Worm (Caenorhabditis elegans): ENCODE measurements around the gene nlp-16.

DNA sequence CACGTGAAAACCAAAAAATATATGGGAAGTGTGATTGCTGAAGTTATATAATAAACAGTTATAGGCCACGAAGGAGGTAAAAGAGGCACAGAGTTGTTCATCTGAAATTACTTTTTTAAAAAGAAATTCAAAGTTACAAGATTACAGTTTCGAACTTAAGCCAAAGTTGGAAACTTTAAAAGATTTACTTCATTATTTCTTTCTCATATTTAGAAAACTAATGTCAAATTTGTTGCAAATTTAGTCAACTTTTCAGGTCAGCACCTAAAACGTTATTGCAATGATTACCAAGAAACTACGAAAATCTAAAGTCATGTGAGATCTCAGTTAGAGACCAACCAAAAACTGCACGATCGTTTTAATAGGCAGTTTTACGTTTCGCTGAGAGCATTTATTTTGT, 44.0 kb upstream of the nlp-16 start, which contains the start of gene srv-25:
- TF ChIP-seq mml-1 (tag; optimal IDR thresholded peaks at IDR 0.05) (no peak), unc-39 (tag; optimal IDR thresholded peaks at IDR 0.05) (no peak), R02D3.7 (tag; optimal IDR thresholded peaks at IDR 0.05) (no peak), ama-1 (optimal IDR thresholded peaks at IDR 0.05) (no peak), nhr-12 (tag; optimal IDR thresholded peaks at IDR 0.05) (no peak), skn-1 (tag; optimal IDR thresholded peaks at IDR 0.05) (no peak), nhr-11 (tag; optimal IDR thresholded peaks at IDR 0.05) (no peak), unc-62 (GFP tag; optimal IDR thresholded peaks at IDR 0.05) (no peak), nhr-237 (tag; optimal IDR thresholded peaks at IDR 0.05) (no peak), sea-2 (GFP tag; optimal IDR thresholded peaks at IDR 0.05) (no peak), elt-1 (tag; optimal IDR thresholded peaks at IDR 0.05) (no peak), pqm-1 (tag; optimal IDR thresholded peaks at IDR 0.05) (no peak), ceh-9 (tag; optimal IDR thresholded peaks at IDR 0.05) (no peak), egl-27 (tag; optimal IDR thresholded peaks at IDR 0.05) (no peak)
